Worm (Caenorhabditis elegans) whole organism, L3 larva: ENCODE data around the gene lin-9.

Experiments
- R02D3.7 ChIP-seq: fragments of 150-350 bp; optimal IDR thresholded peaks from 2 replicates; lab custom pipeline; 2014; ENCODE audit warnings: missing biosample characterization, missing genetic modification characterization
- ZK546.5 ChIP-seq: sonication (generic microtip); optimal IDR thresholded peaks from 2 replicates; lab custom pipeline; 2017; ENCODE audit warnings: missing biosample characterization, missing genetic modification characterization
- aly-2 ChIP-seq: fragments of 150-350 bp; optimal IDR thresholded peaks from 2 replicates; lab custom pipeline; 2014; ENCODE audit warnings: missing biosample characterization, missing genetic modification characterization
- ama-1 ChIP-seq: fragments of 150-350 bp; optimal IDR thresholded peaks from 2 replicates; lab custom pipeline; 2018
- ceh-16 ChIP-seq: sonication (generic microtip); optimal IDR thresholded peaks from 2 replicates; lab custom pipeline; 2017; ENCODE audit warnings: missing biosample characterization, missing genetic modification characterization
- ceh-28 ChIP-seq: fragments of 150-350 bp; optimal IDR thresholded peaks from 2 replicates; lab custom pipeline; 2014; ENCODE audit warnings: missing biosample characterization, missing genetic modification reagents, missing genetic modification characterization
- ceh-82 ChIP-seq: fragments of 150-350 bp; optimal IDR thresholded peaks from 2 replicates; lab custom pipeline; 2014; ENCODE audit warnings: missing biosample characterization, missing genetic modification characterization
- ceh-9 ChIP-seq: sonication (generic microtip); optimal IDR thresholded peaks from 2 replicates; lab custom pipeline; 2018; ENCODE audit warnings: missing biosample characterization, missing genetic modification characterization
- daf-12 ChIP-seq: fragments of 150-350 bp; optimal IDR thresholded peaks from 2 replicates; lab custom pipeline; 2014; ENCODE audit warnings: missing biosample characterization, missing genetic modification reagents, missing genetic modification characterization
- egl-27 ChIP-seq: sonication (generic microtip); optimal IDR thresholded peaks from 4 replicates; lab custom pipeline; 2017; ENCODE audit warnings: missing biosample characterization, missing genetic modification reagents, missing genetic modification characterization
- egl-5 ChIP-seq: fragments of 150-350 bp; optimal IDR thresholded peaks from 2 replicates; lab custom pipeline; 2017; ENCODE audit warnings: missing biosample characterization, missing genetic modification reagents, missing genetic modification characterization, inconsistent platforms
- elt-2 ChIP-seq: sonication (generic microtip); optimal IDR thresholded peaks from 2 replicates; lab custom pipeline; 2016; ENCODE audit warnings: missing genetic modification reagents, mild to moderate bottlenecking, missing genetic modification characterization, missing compliant biosample characterization
- elt-3 ChIP-seq, 3 experiments: fragments of 150-350 bp in 1 of 3; sonication (generic microtip) in 2 of 3; optimal IDR thresholded peaks; 2 replicates in 2 of 3; 4 replicates in 1 of 3; lab custom pipeline; 2014 to 2017; ENCODE audit warnings: missing biosample characterization in 3 of 3, missing genetic modification characterization in 3 of 3
- eor-1 ChIP-seq, 2 experiments: fragments of 150-350 bp; optimal IDR thresholded peaks; 2 replicates each; lab custom pipeline; 2014 to 2018; ENCODE audit warnings: missing biosample characterization in 2 of 2, missing genetic modification characterization in 2 of 2
- fkh-10 ChIP-seq: sonication (generic microtip); optimal IDR thresholded peaks from 2 replicates; lab custom pipeline; 2017; ENCODE audit warnings: missing biosample characterization, missing genetic modification reagents, missing genetic modification characterization
- fkh-2 ChIP-seq: fragments of 150-350 bp; optimal IDR thresholded peaks from 2 replicates; lab custom pipeline; 2014; ENCODE audit warnings: missing biosample characterization, missing genetic modification reagents, missing genetic modification characterization
- fos-1 ChIP-seq: fragments of 150-350 bp; optimal IDR thresholded peaks from 2 replicates; lab custom pipeline; 2014; ENCODE audit warnings: missing biosample characterization, missing genetic modification characterization
- hmg-11 ChIP-seq: sonication (generic microtip); optimal IDR thresholded peaks from 2 replicates; lab custom pipeline; 2016; ENCODE audit warnings: missing genetic modification characterization, missing compliant biosample characterization
- jun-1 ChIP-seq: fragments of 150-350 bp; optimal IDR thresholded peaks from 2 replicates; lab custom pipeline; 2014; ENCODE audit warnings: missing biosample characterization, missing genetic modification reagents, missing genetic modification characterization
- lin-15B ChIP-seq: fragments of 150-350 bp; optimal IDR thresholded peaks from 2 replicates; lab custom pipeline; 2014; ENCODE audit warnings: missing biosample characterization, missing genetic modification characterization
- lsy-12 ChIP-seq: sonication (generic microtip); optimal IDR thresholded peaks from 2 replicates; lab custom pipeline; 2016; ENCODE audit warnings: mild to moderate bottlenecking, missing genetic modification characterization, missing compliant biosample characterization
- mdl-1 ChIP-seq: fragments of 150-350 bp; optimal IDR thresholded peaks from 2 replicates; lab custom pipeline; 2014; ENCODE audit warnings: missing biosample characterization, missing genetic modification characterization
- mml-1 ChIP-seq: fragments of 150-350 bp; sonication (generic microtip); optimal IDR thresholded peaks from 3 replicates; lab custom pipeline; 2014; ENCODE audit warnings: missing biosample characterization, missing genetic modification characterization
- nfya-1 ChIP-seq: sonication (generic microtip); optimal IDR thresholded peaks from 2 replicates; lab custom pipeline; 2017; ENCODE audit warnings: missing genetic modification characterization, mild to moderate bottlenecking, missing compliant biosample characterization, antibody characterized with exemption, moderate library complexity; ENCODE audit not compliant: insufficient read depth
- nhr-11 ChIP-seq: fragments of 150-350 bp; optimal IDR thresholded peaks from 2 replicates; lab custom pipeline; 2014; ENCODE audit warnings: missing biosample characterization, missing genetic modification characterization
- nhr-12 ChIP-seq: fragments of 150-350 bp; optimal IDR thresholded peaks from 2 replicates; lab custom pipeline; 2014; ENCODE audit warnings: missing biosample characterization, missing genetic modification characterization
- nhr-23 ChIP-seq: fragments of 150-350 bp; optimal IDR thresholded peaks from 2 replicates; lab custom pipeline; 2014; ENCODE audit warnings: missing biosample characterization, missing genetic modification reagents, missing genetic modification characterization
- nhr-237 ChIP-seq: fragments of 150-350 bp; optimal IDR thresholded peaks from 2 replicates; lab custom pipeline; 2014; ENCODE audit warnings: missing biosample characterization, missing genetic modification characterization
- nhr-25 ChIP-seq: sonication (generic microtip); optimal IDR thresholded peaks from 2 replicates; lab custom pipeline; 2017; ENCODE audit warnings: missing biosample characterization, missing genetic modification characterization
- nhr-28 ChIP-seq: fragments of 150-350 bp; optimal IDR thresholded peaks from 2 replicates; lab custom pipeline; 2014; ENCODE audit warnings: missing biosample characterization, missing genetic modification characterization
- nhr-43 ChIP-seq: sonication (generic microtip); optimal IDR thresholded peaks from 2 replicates; lab custom pipeline; 2016; ENCODE audit warnings: mild to moderate bottlenecking, missing genetic modification characterization, missing compliant biosample characterization; ENCODE audit not compliant: poor library complexity, severe bottlenecking
- nhr-67 ChIP-seq: fragments of 150-350 bp; optimal IDR thresholded peaks from 2 replicates; lab custom pipeline; 2014; ENCODE audit warnings: missing biosample characterization, missing genetic modification characterization
- nhr-76 ChIP-seq: fragments of 150-350 bp; sonication (generic microtip); optimal IDR thresholded peaks from 5 replicates; lab custom pipeline; 2014; ENCODE audit warnings: missing biosample characterization, missing genetic modification characterization
- nhr-77 ChIP-seq: fragments of 150-350 bp; optimal IDR thresholded peaks from 2 replicates; lab custom pipeline; 2014; ENCODE audit warnings: missing biosample characterization, missing genetic modification characterization
- pha-4 ChIP-seq: fragments of 150-350 bp; optimal IDR thresholded peaks from 2 replicates; lab custom pipeline; 2014; ENCODE audit warnings: missing biosample characterization, missing genetic modification reagents, missing genetic modification characterization
- pqm-1 ChIP-seq: fragments of 150-350 bp; optimal IDR thresholded peaks from 2 replicates; lab custom pipeline; 2017; ENCODE audit warnings: missing biosample characterization, missing genetic modification characterization, inconsistent platforms
- sea-2 ChIP-seq: fragments of 150-350 bp; sonication (generic microtip); optimal IDR thresholded peaks from 4 replicates; lab custom pipeline; 2014; ENCODE audit warnings: missing biosample characterization, missing genetic modification reagents, missing genetic modification characterization
- skn-1 ChIP-seq: fragments of 150-350 bp; optimal IDR thresholded peaks from 2 replicates; lab custom pipeline; 2014; ENCODE audit warnings: missing biosample characterization, missing genetic modification characterization
- snpc-4 ChIP-seq: fragments of 150-350 bp; optimal IDR thresholded peaks from 2 replicates; lab custom pipeline; 2014; ENCODE audit warnings: missing biosample characterization, missing genetic modification characterization
- tbx-2 ChIP-seq: sonication (generic microtip); optimal IDR thresholded peaks from 2 replicates; lab custom pipeline; 2016; ENCODE audit warnings: mild to moderate bottlenecking, missing genetic modification characterization, missing compliant biosample characterization
- unc-39 ChIP-seq: sonication (generic microtip); optimal IDR thresholded peaks from 4 replicates; lab custom pipeline; 2017; ENCODE audit warnings: missing biosample characterization, missing genetic modification characterization
- zag-1 ChIP-seq: fragments of 150-350 bp; optimal IDR thresholded peaks from 2 replicates; lab custom pipeline; 2014; ENCODE audit warnings: missing biosample characterization, missing genetic modification characterization
- ztf-11 ChIP-seq: fragments of 150-350 bp; optimal IDR thresholded peaks from 2 replicates; lab custom pipeline; 2014; ENCODE audit warnings: missing biosample characterization, missing genetic modification characterization
- ztf-4 ChIP-seq: fragments of 150-350 bp; optimal IDR thresholded peaks from 2 replicates; lab custom pipeline; 2014; ENCODE audit warnings: missing biosample characterization, missing genetic modification characterization

Gene lin-9

DNA sequence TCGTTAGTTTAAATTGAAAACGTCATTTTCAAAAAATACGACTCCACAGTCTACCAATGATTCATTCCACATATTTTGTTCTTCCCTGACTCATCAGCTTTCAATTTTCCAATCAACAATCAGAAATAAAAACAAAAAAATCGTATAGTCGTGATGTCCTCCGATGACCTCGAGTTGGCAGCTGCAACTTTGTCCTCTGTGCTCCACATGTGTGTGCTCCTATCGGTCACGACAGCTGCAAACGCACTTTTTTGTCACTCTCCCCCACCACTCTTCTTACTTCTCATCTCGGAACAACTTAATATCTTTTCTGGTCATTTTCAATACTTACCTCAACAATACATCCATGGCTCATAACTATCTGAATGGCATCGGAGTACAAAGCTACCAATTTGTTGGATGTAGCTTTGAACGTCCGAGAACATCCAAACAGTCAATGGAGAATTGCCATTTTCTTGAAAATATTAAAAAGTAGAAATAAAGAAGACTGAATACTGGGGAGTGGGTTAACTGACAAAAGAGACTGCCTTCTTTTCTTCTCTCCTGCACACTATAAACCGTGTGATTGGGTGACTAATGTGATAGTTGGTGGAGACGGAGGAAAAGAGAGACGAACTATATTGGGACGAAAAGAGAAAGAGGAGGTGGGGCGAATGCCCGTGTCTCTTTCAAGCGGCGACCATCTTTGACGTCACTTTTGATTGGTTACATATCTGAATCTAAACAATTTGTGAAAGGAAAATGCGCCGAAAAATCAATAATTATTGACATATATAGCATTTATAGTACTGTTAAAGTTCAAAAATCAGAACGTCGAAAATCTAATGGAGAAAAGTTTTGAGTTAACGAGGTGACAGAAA lies 36.7 kb downstream of the lin-9 start (continued):
- TF ChIP-seq fkh-10 (no peak), nfya-1 (tag; lab: Kevin White, UChicago) (peak; percentile 40), pha-4 (tag; lab: Kevin White, UChicago) (peak; percentile 42), nhr-67 (tag; lab: Kevin White, UChicago) (no peak), nhr-77 (tag; lab: Kevin White, UChicago) (no peak), nhr-28 (tag; lab: Kevin White, UChicago) (no peak), ama-1 (peak; percentile 56), nhr-12 (tag; lab: Kevin White, UChicago) (no peak)

DNA sequence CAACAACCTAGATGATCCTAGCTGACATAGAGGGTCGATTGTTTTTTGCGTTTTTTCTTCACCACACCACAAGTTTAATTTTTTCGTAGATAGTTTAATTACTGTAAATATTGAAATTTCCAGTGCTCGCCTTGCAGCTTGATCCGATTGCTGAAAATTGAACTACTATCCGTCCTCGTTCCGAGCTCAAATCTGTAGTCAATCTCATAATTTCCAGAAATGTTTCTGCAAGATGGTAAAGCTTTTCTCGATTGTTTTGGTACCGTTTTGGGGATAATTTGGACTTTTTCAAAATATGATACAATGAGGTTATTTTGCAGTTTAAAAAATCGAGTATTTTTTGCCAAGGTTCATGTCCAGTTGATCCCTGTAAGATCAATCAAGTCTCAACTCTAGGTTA lies 37.9 kb downstream of the lin-9 start:
- TF ChIP-seq ztf-4 (tag; lab: Kevin White, UChicago) (no peak), zag-1 (tag; lab: Kevin White, UChicago) (no peak), lin-15B (no peak), nhr-11 (no peak), egl-5 (tag; lab: Kevin White, UChicago) (no peak), fos-1 (tag; lab: Kevin White, UChicago) (no peak), daf-12 (tag; lab: Kevin White, UChicago) (no peak), snpc-4 (tag; lab: Kevin White, UChicago) (no peak), egl-27 (tag; lab: Kevin White, UChicago) (no peak), nhr-43 (tag; lab: Kevin White, UChicago) (no peak), elt-2 (tag; lab: Kevin White, UChicago) (no peak), mml-1 (tag; lab: Kevin White, UChicago) (no peak), pha-4 (tag; lab: Kevin White, UChicago) (no peak)

DNA sequence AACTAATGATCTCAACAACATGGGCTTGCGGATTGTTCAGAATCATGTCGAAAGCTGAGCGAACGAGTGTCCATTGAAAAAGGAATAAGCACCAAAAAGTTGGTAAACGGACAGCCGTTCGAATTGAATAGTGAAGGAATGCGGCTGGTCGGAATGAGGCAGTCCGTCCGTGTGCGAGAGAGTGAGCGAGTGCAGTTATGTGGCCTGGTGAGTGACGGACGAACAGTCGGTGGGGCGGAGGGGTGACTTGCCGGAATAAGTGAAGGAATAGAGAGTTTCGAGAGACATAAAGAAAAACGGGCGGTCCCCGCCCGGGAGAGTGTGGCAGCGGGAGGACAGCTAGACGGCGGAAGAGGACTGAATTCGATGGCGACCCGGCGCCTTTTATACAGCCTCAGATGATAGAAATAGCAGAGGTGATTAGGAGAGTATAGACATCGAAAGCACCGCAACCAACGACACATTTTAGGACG lies 38.6 kb downstream of the lin-9 start:
- TF ChIP-seq fkh-10, result no peak
- no peak for TF ChIP-seq mdl-1
- TF ChIP-seq ceh-16 (tag; lab: Kevin White, UChicago), result no peak
- no peak for TF ChIP-seq mml-1 (tag; lab: Kevin White, UChicago)
- no peak for TF ChIP-seq ztf-11 (tag; lab: Kevin White, UChicago)
- peak; percentile 72 for TF ChIP-seq lsy-12 (tag; lab: Kevin White, UChicago)
- TF ChIP-seq skn-1, result no peak
- no peak for TF ChIP-seq elt-3 (tag; optimal IDR thresholded peaks at IDR 0.05; lab: Kevin White, UChicago)
- no peak for TF ChIP-seq egl-27 (tag; lab: Kevin White, UChicago)
- TF ChIP-seq elt-2 (tag; lab: Kevin White, UChicago), result peak; percentile 84
- TF ChIP-seq nhr-12 (tag; lab: Kevin White, UChicago), result no peak
- no peak for TF ChIP-seq ceh-9 (tag; lab: Kevin White, UChicago)
- TF ChIP-seq fkh-2 (tag; lab: Kevin White, UChicago), result no peak
- peak; percentile 71 for TF ChIP-seq fos-1 (tag; lab: Kevin White, UChicago)
- TF ChIP-seq sea-2 (GFP tag; lab: Kevin White, UChicago), result no peak
- TF ChIP-seq R02D3.7 (tag; lab: Kevin White, UChicago), result peak; percentile 33
- TF ChIP-seq nfya-1 (tag; lab: Kevin White, UChicago), result peak; percentile 53
- TF ChIP-seq egl-5 (tag; lab: Kevin White, UChicago), result peak; percentile 16
- TF ChIP-seq nhr-23 (tag; lab: Kevin White, UChicago), result peak; percentile 57
- no peak for TF ChIP-seq nhr-43 (tag; lab: Kevin White, UChicago)
- TF ChIP-seq nhr-77 (tag; lab: Kevin White, UChicago), result no peak
- peak; percentile 25 for TF ChIP-seq tbx-2
- TF ChIP-seq ceh-82 (tag; lab: Kevin White, UChicago), result no peak
- TF ChIP-seq daf-12 (tag; lab: Kevin White, UChicago), result no peak
- TF ChIP-seq snpc-4 (tag; lab: Kevin White, UChicago), result peak; percentile 46
- no peak for TF ChIP-seq pha-4 (tag; lab: Kevin White, UChicago)
- peak; percentile 99 for TF ChIP-seq ama-1
- peak; percentile 63 for TF ChIP-seq hmg-11 (tag; lab: Kevin White, UChicago)
- peak; percentile 75 for TF ChIP-seq nhr-25 (tag; lab: Kevin White, UChicago)
- TF ChIP-seq lin-15B, result peak; percentile 56
- TF ChIP-seq nhr-237 (tag; lab: Kevin White, UChicago), result no peak
- TF ChIP-seq nhr-11, result no peak
- TF ChIP-seq zag-1 (tag; lab: Kevin White, UChicago), result no peak
- TF ChIP-seq ZK546.5 (tag; lab: Kevin White, UChicago), result no peak
- TF ChIP-seq nhr-76 (tag; lab: Kevin White, UChicago), result no peak
- TF ChIP-seq aly-2, result no peak
- TF ChIP-seq unc-39 (tag; lab: Kevin White, UChicago), result no peak
- no peak for TF ChIP-seq eor-1 (tag; optimal IDR thresholded peaks at IDR 0.05; lab: Kevin White, UChicago)
- TF ChIP-seq ztf-4 (tag; lab: Kevin White, UChicago), result peak; percentile 8
- TF ChIP-seq ceh-28 (tag; lab: Kevin White, UChicago), result peak; percentile 34
- peak; percentile 67 for TF ChIP-seq pqm-1 (tag; lab: Kevin White, UChicago)
- peak; percentile 74 for TF ChIP-seq jun-1 (tag; lab: Kevin White, UChicago)
- no peak for TF ChIP-seq nhr-67 (tag; lab: Kevin White, UChicago)
- no peak for TF ChIP-seq nhr-28 (tag; lab: Kevin White, UChicago)
